Fruit fly (Drosophila melanogaster): Measurements from ENCODE around the gene Glyp.

The Glyp gene

DNA sequence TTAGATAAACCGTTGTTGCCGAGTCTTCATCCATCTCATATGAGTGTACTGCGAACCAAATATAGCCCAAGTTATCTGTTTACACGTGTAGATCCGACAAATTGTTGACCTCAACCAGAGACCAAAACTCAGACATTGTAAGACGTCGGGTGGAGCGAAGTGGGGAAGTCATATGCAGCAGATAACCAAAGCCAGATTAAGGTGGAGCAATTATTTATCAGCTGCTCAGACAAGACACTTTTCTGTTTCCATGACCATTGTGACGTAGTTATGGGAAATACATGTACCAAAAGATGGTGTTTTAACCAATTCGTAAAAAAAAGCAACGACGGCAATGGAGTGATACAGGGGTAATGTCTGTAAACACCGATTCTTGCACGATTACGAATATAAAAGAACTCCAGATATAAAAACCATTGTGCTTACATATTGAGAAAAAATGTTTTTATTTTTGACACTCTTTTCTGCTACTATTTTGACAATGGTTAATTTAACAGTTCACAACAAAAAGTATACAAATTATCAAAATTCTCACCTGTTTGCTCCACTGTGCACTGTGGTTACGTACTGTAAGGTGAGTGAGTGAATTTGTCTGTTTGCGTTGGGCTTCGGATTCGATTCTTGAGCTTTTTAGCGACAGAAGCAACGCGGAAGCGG, 46.8 kb downstream of the Glyp start (continued):
- TF ChIP-seq Six4 (GFP tag; optimal IDR thresholded peaks at IDR 0.05): peak; percentile 14
- peak; percentile 41 for TF ChIP-seq Blimp-1 (GFP tag; optimal IDR thresholded peaks at IDR 0.05)
- peak; percentile 8 for TF ChIP-seq CG2712 (tag; optimal IDR thresholded peaks at IDR 0.05)
- TF ChIP-seq CG16863 (GFP tag; optimal IDR thresholded peaks at IDR 0.05): peak; percentile 61
- no peak for TF ChIP-seq nom (GFP tag; optimal IDR thresholded peaks at IDR 0.05)
- TF ChIP-seq Ets65A (GFP tag): peak; percentile 92
- TF ChIP-seq D19B (GFP tag; optimal IDR thresholded peaks at IDR 0.05): peak; percentile 35
- no peak for TF ChIP-seq CG17912 (GFP tag; optimal IDR thresholded peaks at IDR 0.05)
- TF ChIP-seq CG13775 (GFP tag; optimal IDR thresholded peaks at IDR 0.05): peak; percentile 28
- no peak for TF ChIP-seq Dll (GFP tag; IDR thresholded peaks at IDR 0.05; ENCODE audit: partially characterized antibody)
- no peak for TF ChIP-seq CG4360 (GFP tag; IDR thresholded peaks at IDR 0.05)
- TF ChIP-seq Ptx1 (GFP tag; IDR thresholded peaks at IDR 0.05): peak; percentile 32; the same call in 1 of the 2 replicates
- TF ChIP-seq dati (GFP tag; IDR thresholded peaks at IDR 0.05): no peak
- TF ChIP-seq CG4707 (GFP tag; optimal IDR thresholded peaks at IDR 0.05): peak; percentile 77
- no peak for TF ChIP-seq CG2875 (GFP tag; optimal IDR thresholded peaks at IDR 0.05)
- peak; percentile 2 for TF ChIP-seq tap (tag; optimal IDR thresholded peaks at IDR 0.05)
- peak; percentile 75 for TF ChIP-seq CG2120 (GFP tag; optimal IDR thresholded peaks at IDR 0.05)
- TF ChIP-seq CG4617 (GFP tag; optimal IDR thresholded peaks at IDR 0.05; ENCODE audit: borderline replicate concordance): peak; percentile 8
- peak; percentile 17 for TF ChIP-seq ewg (GFP tag; optimal IDR thresholded peaks at IDR 0.05)
- TF ChIP-seq gce (GFP tag; IDR thresholded peaks at IDR 0.05): 0 out of 3 replicates have a peak, but pooled peaks have one; percentile 8
- peak; percentile 39 for TF ChIP-seq CG1602 (GFP tag; optimal IDR thresholded peaks at IDR 0.05)
- peak; percentile 54 for TF ChIP-seq ab (GFP tag; optimal IDR thresholded peaks at IDR 0.05)
- TF ChIP-seq CG2202 (tag; optimal IDR thresholded peaks at IDR 0.05): peak; percentile 16
- no peak for TF ChIP-seq CG18011 (GFP tag; optimal IDR thresholded peaks at IDR 0.05)
- peak; percentile 54 for TF ChIP-seq CG7786 (GFP tag; optimal IDR thresholded peaks at IDR 0.05)
- peak; percentile 53 for TF ChIP-seq CG2678 (tag; optimal IDR thresholded peaks at IDR 0.05)
- TF ChIP-seq tin (GFP tag; optimal IDR thresholded peaks at IDR 0.05): no peak
- TF ChIP-seq CG31441 (GFP tag; IDR thresholded peaks at IDR 0.05): 0 out of 2 replicates have a peak, but pooled peaks have one; percentile 33
- no peak for TF ChIP-seq Dp (GFP tag; optimal IDR thresholded peaks at IDR 0.05)
- peak; percentile 62; the same call in 1 of the 2 replicates for TF ChIP-seq Rfx (GFP tag; IDR thresholded peaks at IDR 0.05)
- TF ChIP-seq Side (GFP tag; optimal IDR thresholded peaks at IDR 0.05): peak; percentile 9
- no peak for TF ChIP-seq danr (GFP tag; IDR thresholded peaks at IDR 0.05)
- TF ChIP-seq Oli (tag; optimal IDR thresholded peaks at IDR 0.05): peak; percentile 63
- TF ChIP-seq dmrt99B (tag; optimal IDR thresholded peaks at IDR 0.05): peak; percentile 34
- TF ChIP-seq HLHmδ (GFP tag; optimal IDR thresholded peaks at IDR 0.05): no peak
- TF ChIP-seq Doc3 (GFP tag; IDR thresholded peaks at IDR 0.05; ENCODE audit: partially characterized antibody): no peak
- TF ChIP-seq tio (GFP tag; optimal IDR thresholded peaks at IDR 0.05): peak; percentile 45
- TF ChIP-seq ttk (GFP tag; IDR thresholded peaks at IDR 0.05): no peak
- peak; percentile 11 for TF ChIP-seq Ssrp (tag; optimal IDR thresholded peaks at IDR 0.05)
- TF ChIP-seq stc (GFP tag; IDR thresholded peaks at IDR 0.05): no peak
- TF ChIP-seq CG17829 (tag; optimal IDR thresholded peaks at IDR 0.05): peak; percentile 23
- peak; percentile 21 for TF ChIP-seq tx (GFP tag; optimal IDR thresholded peaks at IDR 0.05)
- TF ChIP-seq en (GFP tag; optimal IDR thresholded peaks at IDR 0.05): peak; percentile 31
- TF ChIP-seq Atf3 (GFP tag; optimal IDR thresholded peaks at IDR 0.05): no peak
- peak; percentile 47 to 59 for TF ChIP-seq Pdp1 (GFP tag; optimal IDR thresholded peaks at IDR 0.05)
- TF ChIP-seq Sox100B (GFP tag; optimal IDR thresholded peaks at IDR 0.05): peak; percentile 40
- peak; percentile 54; the same call in 1 of the 2 replicates for TF ChIP-seq Xrp1 (GFP tag; IDR thresholded peaks at IDR 0.05)
- TF ChIP-seq CG15514 (GFP tag; optimal IDR thresholded peaks at IDR 0.05): peak; percentile 30
- peak; percentile 11 for TF ChIP-seq disco-r (GFP tag; optimal IDR thresholded peaks at IDR 0.05)
